Fruit fly (Drosophila melanogaster): ENCODE data around the gene CG3061.

CG3061 gene

dm6 chr3R:13983272-13984032 lies 48.7 kb upstream of the CG3061 start (continued):
- TF ChIP-seq CG14965 (GFP tag; optimal IDR thresholded peaks at IDR 0.05; ENCODE audit: borderline replicate concordance) (peak; percentile 19), hb (GFP tag; IDR thresholded peaks at IDR 0.05; ENCODE audit: partially characterized antibody) (no peak), gem (tag; optimal IDR thresholded peaks at IDR 0.05) (peak; percentile 95), Hr39 (optimal IDR thresholded peaks at IDR 0.05) (no peak), cwo (GFP tag; optimal IDR thresholded peaks at IDR 0.05) (peak; percentile 94), ap (GFP tag; IDR thresholded peaks at IDR 0.05) (peak; percentile 86), CG14860 (GFP tag; IDR thresholded peaks at IDR 0.05; ENCODE audit: partially characterized antibody) (no peak), Asciz (GFP tag; optimal IDR thresholded peaks at IDR 0.05) (peak; percentile 90), tio (GFP tag; optimal IDR thresholded peaks at IDR 0.05) (peak; percentile 93), Atf6 (GFP tag; IDR thresholded peaks at IDR 0.05) (peak; percentile 87), crol (GFP tag; IDR thresholded peaks at IDR 0.05) (0 out of 2 replicates have a peak, but pooled peaks have one; percentile 19), shn (GFP tag; optimal IDR thresholded peaks at IDR 0.05) (peak; percentile 96), CG17186 (GFP tag; optimal IDR thresholded peaks at IDR 0.05) (peak; percentile 65), hkb (optimal IDR thresholded peaks at IDR 0.05) (no peak), hkb (GFP tag; IDR thresholded peaks at IDR 0.05) (peak; percentile 91), Hmx (GFP tag; optimal IDR thresholded peaks at IDR 0.05) (peak; percentile 80), Aef1 (GFP tag; IDR thresholded peaks at IDR 0.05) (peak; percentile 86), gcm (GFP tag; optimal IDR thresholded peaks at IDR 0.05) (peak; percentile 93), nau (GFP tag; optimal IDR thresholded peaks at IDR 0.05) (peak; percentile 91), NC2α (GFP tag; optimal IDR thresholded peaks at IDR 0.05) (peak; percentile 83), CG31224 (GFP tag; IDR thresholded peaks at IDR 0.05) (peak; percentile 81), CG18011 (GFP tag; optimal IDR thresholded peaks at IDR 0.05) (peak; percentile 81), CG11085 (GFP tag; IDR thresholded peaks at IDR 0.05) (peak; percentile 70; the same call in 1 of the 2 replicates), CG30403 (GFP tag; optimal IDR thresholded peaks at IDR 0.05) (peak; percentile 95), gce (GFP tag; IDR thresholded peaks at IDR 0.05) (peak; percentile 33; the same call in 2 of the 3 replicates), tgo (GFP tag; IDR thresholded peaks at IDR 0.05) (peak; percentile 90), kay (GFP tag; optimal IDR thresholded peaks at IDR 0.05) (peak; percentile 91), CG11504 (tag; optimal IDR thresholded peaks at IDR 0.05) (peak; percentile 92), tin (GFP tag; optimal IDR thresholded peaks at IDR 0.05) (peak; percentile 89), CG16779 (GFP tag; IDR thresholded peaks at IDR 0.05) (peak; percentile 31; the same call in 1 of the 2 replicates), CoRest (tag; optimal IDR thresholded peaks at IDR 0.05) (peak; percentile 93), D19B (GFP tag; optimal IDR thresholded peaks at IDR 0.05) (peak; percentile 100), wor (GFP tag; IDR thresholded peaks at IDR 0.05) (peak; percentile 82), stwl (tag; optimal IDR thresholded peaks at IDR 0.05) (peak; percentile 19), ERR (GFP tag; optimal IDR thresholded peaks at IDR 0.05) (peak; percentile 94), Atf-2 (GFP tag; optimal IDR thresholded peaks at IDR 0.05) (peak; percentile 91), CG11247 (GFP tag; IDR thresholded peaks at IDR 0.05) (peak; percentile 77; the same call in 1 of the 2 replicates), CG7745 (tag; optimal IDR thresholded peaks at IDR 0.05) (peak; percentile 50), maf-S (GFP tag; optimal IDR thresholded peaks at IDR 0.05) (peak; percentile 92), twi (tag; optimal IDR thresholded peaks at IDR 0.05) (peak; percentile 95), Atf3 (GFP tag; optimal IDR thresholded peaks at IDR 0.05) (peak; percentile 90), CG34224 (GFP tag; IDR thresholded peaks at IDR 0.05; ENCODE audit: partially characterized antibody) (peak; percentile 58; the same call in 1 of the 3 replicates), dan (GFP tag; IDR thresholded peaks at IDR 0.05) (peak; percentile 55; the same call in 1 of the 2 replicates), dimm (GFP tag; IDR thresholded peaks at IDR 0.05) (0 out of 2 replicates have a peak, but pooled peaks have one; percentile 13), CG10654 (GFP tag; optimal IDR thresholded peaks at IDR 0.05) (peak; percentile 92), CG12391 (tag; optimal IDR thresholded peaks at IDR 0.05) (peak; percentile 94), CG11696 (GFP tag; IDR thresholded peaks at IDR 0.05) (0 out of 2 replicates have a peak, but pooled peaks have one; percentile 29), inv (GFP tag; IDR thresholded peaks at IDR 0.05; ENCODE audit: partially characterized antibody) (no peak), CG4854 (GFP tag; optimal IDR thresholded peaks at IDR 0.05) (peak; percentile 82)
